Worm (Caenorhabditis elegans) whole organism, early embryonic: Measurements from ENCODE around the gene K09H11.4.
"Not testable (repeated sequence)": the region's sequence is repeated elsewhere in the genome, so short reads cannot be mapped to it uniquely, and the experiment has no call there.

Experiments
- B0310.2 ChIP-seq: sonication (generic microtip); optimal IDR thresholded peaks from 2 replicates; lab custom pipeline; 2016; ENCODE audit warnings: mild to moderate bottlenecking, missing genetic modification characterization, missing compliant biosample characterization
- F13C5.2 ChIP-seq: sonication (generic microtip); optimal IDR thresholded peaks from 2 replicates; lab custom pipeline; 2017; ENCODE audit warnings: mild to moderate bottlenecking, missing genetic modification characterization, inconsistent platforms, missing compliant biosample characterization
- aly-1 ChIP-seq: sonication (generic microtip); optimal IDR thresholded peaks from 2 replicates; lab custom pipeline; 2016; ENCODE audit warnings: missing genetic modification characterization, missing compliant biosample characterization
- ama-1 ChIP-seq: fragments of 150-350 bp; optimal IDR thresholded peaks from 2 replicates; lab custom pipeline; 2014
- ceh-13 ChIP-seq: fragments of 200-800 bp; sonication (Bioruptor generic); optimal IDR thresholded peaks from 2 replicates; lab custom pipeline; 2018; ENCODE audit warnings: mild to moderate bottlenecking, missing genetic modification characterization, missing compliant biosample characterization
- ceh-36 ChIP-seq: sonication (generic microtip); optimal IDR thresholded peaks from 2 replicates; lab custom pipeline; 2016; ENCODE audit warnings: missing genetic modification characterization, inconsistent platforms, missing compliant biosample characterization
- ets-7 ChIP-seq: sonication (generic microtip); optimal IDR thresholded peaks from 2 replicates; lab custom pipeline; 2016; ENCODE audit warnings: missing genotype, missing genetic modification characterization, missing compliant biosample characterization
- flt-1 ChIP-seq: fragments of 200-800 bp; sonication (Bioruptor generic); IDR thresholded peaks from 2 replicates; pipeline ENCODE4 v1.3.6; 2022; ENCODE audit warnings: missing genetic modification characterization, missing compliant biosample characterization
- hmbx-1 ChIP-seq: sonication (generic microtip); optimal IDR thresholded peaks from 2 replicates; lab custom pipeline; 2016; ENCODE audit warnings: mild to moderate bottlenecking, missing genetic modification characterization, missing compliant biosample characterization
- hmg-4 ChIP-seq: fragments of 200-800 bp; sonication (Bioruptor generic); optimal IDR thresholded peaks from 2 replicates; lab custom pipeline; 2018; ENCODE audit warnings: mild to moderate bottlenecking, missing genetic modification characterization, missing compliant biosample characterization
- hnd-1 ChIP-seq: sonication (generic microtip); optimal IDR thresholded peaks from 2 replicates; lab custom pipeline; 2016; ENCODE audit warnings: missing genetic modification characterization, missing compliant biosample characterization
- pes-1 ChIP-seq: fragments of 200-800 bp; sonication (Bioruptor generic); IDR thresholded peaks from 2 replicates; pipeline ENCODE4 v1.3.6; 2022; ENCODE audit warnings: missing genetic modification reagents, missing genetic modification characterization, missing compliant biosample characterization
- scrt-1 ChIP-seq: fragments of 200-800 bp; sonication (Bioruptor generic); IDR thresholded peaks from 2 replicates; pipeline ENCODE4 v1.3.6; 2022; ENCODE audit warnings: missing genetic modification characterization, missing compliant biosample characterization
- sea-1 ChIP-seq: fragments of 200-800 bp; sonication (Bioruptor generic); conservative IDR thresholded peaks from 2 replicates; pipeline ENCODE4 v1.3.6; 2022; ENCODE audit warnings: missing genetic modification characterization, missing compliant biosample characterization
- tbx-11 ChIP-seq: fragments of 200-800 bp; sonication (Bioruptor generic); IDR thresholded peaks from 2 replicates; pipeline ENCODE4 v1.3.6; 2022; ENCODE audit warnings: missing genetic modification characterization, missing compliant biosample characterization
- tbx-37 ChIP-seq: fragments of 200-800 bp; sonication (Bioruptor generic); conservative IDR thresholded peaks from 2 replicates; pipeline ENCODE4 v1.3.6; 2022; ENCODE audit warnings: missing genetic modification reagents, missing genetic modification characterization, missing compliant biosample characterization
- tra-4 ChIP-seq: sonication (generic microtip); optimal IDR thresholded peaks from 2 replicates; lab custom pipeline; 2017; ENCODE audit warnings: missing genetic modification characterization, missing compliant biosample characterization

K09H11.4 gene

DNA sequence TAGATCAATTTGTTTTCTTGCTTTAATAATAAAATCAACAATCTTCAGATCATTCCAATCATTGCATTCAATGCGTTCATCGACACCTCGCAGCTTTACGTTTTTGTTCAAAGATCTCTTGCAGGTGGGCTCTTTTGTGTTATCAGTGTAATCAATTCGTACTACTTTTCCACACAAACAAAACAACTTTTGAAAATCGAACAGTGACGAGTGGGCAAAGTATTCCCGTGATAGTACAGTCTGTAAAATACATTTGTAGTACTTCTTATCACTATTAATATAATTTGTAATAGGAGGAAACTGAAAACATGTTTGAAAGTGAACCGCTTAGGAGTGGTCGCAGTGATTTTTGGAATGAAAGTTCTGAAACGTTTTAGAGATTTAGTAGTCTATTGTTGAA lies 38.7 kb upstream of the K09H11.4 start, which contains the start of gene pgph-2:
Gene pgph-2 (plus strand): TSS at position 47 of the 400 bp plus-strand sequence.
- no peak for TF ChIP-seq flt-1 (GFP tag; lab: Robert Waterston, UW)
- no peak for TF ChIP-seq aly-1 (tag; lab: Kevin White, UChicago)
- no peak for TF ChIP-seq F13C5.2
- TF ChIP-seq hmbx-1 (tag; lab: Kevin White, UChicago) = no peak
- TF ChIP-seq sea-1 (GFP tag; lab: Robert Waterston, UW) = no peak
- no peak for TF ChIP-seq pes-1 (GFP tag; lab: Robert Waterston, UW)
- TF ChIP-seq B0310.2 (tag; lab: Kevin White, UChicago) = no peak
- TF ChIP-seq tra-4 (tag; lab: Kevin White, UChicago) = no peak
- no peak for TF ChIP-seq ama-1
- TF ChIP-seq tbx-37 = no peak
- no peak for TF ChIP-seq ceh-36
- TF ChIP-seq ets-7 (tag; lab: Kevin White, UChicago) = no peak
- no peak for TF ChIP-seq hnd-1 (tag; lab: Kevin White, UChicago)
- TF ChIP-seq scrt-1 (GFP tag; lab: Robert Waterston, UW) = no peak
- TF ChIP-seq hmg-4 (GFP tag; lab: Kevin White, UChicago) = no peak
- TF ChIP-seq ceh-13 (GFP tag; lab: Kevin White, UChicago) = no peak
- TF ChIP-seq tbx-11 (GFP tag; lab: Robert Waterston, UW) = no peak

DNA sequence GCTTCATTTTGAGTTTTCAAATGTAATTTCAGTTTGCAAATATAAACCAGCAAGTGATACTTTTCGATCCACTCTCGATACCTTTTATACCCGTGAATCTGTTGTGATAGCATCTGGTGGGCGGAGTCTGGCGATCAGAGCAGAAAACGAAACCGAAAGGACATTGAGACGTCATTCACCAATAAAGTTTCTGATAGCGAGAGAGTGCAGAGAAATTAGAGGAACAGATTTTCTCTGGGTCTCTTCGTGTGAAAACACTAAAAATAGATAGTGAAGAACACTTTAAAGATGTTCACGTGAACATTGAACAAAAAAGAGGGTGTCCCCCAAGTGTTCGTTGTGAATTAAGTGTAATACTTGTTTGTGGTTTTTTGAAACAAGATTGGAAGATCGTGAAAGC lies 37.4 kb upstream of the K09H11.4 start, which contains the start of gene pgph-3:
Gene pgph-3 (minus strand): TSS at position 60 of the 400 bp plus-strand sequence.
- TF ChIP-seq aly-1 (tag; lab: Kevin White, UChicago) = no peak
- TF ChIP-seq hmg-4 (GFP tag; lab: Kevin White, UChicago) = no peak
- TF ChIP-seq ceh-36 = no peak
- no peak for TF ChIP-seq tra-4 (tag; lab: Kevin White, UChicago)
- TF ChIP-seq sea-1 (GFP tag; lab: Robert Waterston, UW) = no peak

DNA sequence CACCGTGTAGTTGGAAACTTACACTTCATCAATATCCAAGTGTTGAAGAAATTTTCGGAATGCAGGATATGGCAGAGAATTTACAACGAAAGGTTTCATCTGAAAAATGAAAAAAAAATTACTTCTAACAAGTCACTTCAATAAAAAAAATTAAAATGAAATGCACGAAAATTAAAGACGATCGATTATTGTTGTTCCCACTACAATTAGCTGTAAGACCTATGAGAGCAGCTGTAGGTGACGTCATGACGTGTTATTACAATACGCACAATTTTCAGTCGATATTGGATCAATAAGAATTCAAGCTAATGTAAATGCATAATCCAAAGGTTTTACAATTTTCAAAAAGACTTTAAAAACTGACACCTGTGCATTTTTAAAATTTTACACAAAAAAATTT lies 33.8 kb upstream of the K09H11.4 start, which contains the start of gene C53A3.1:
Gene C53A3.1 (minus strand): TSS at position 101 of the 400 bp plus-strand sequence.
- no peak for TF ChIP-seq ceh-13 (GFP tag; lab: Kevin White, UChicago)
- no peak for TF ChIP-seq tbx-37
- TF ChIP-seq B0310.2 (tag; lab: Kevin White, UChicago) = no peak
- no peak for TF ChIP-seq ama-1
- TF ChIP-seq ceh-36 = no peak
- no peak for TF ChIP-seq scrt-1 (GFP tag; lab: Robert Waterston, UW)
- TF ChIP-seq hmbx-1 (tag; lab: Kevin White, UChicago) = no peak
- TF ChIP-seq flt-1 (GFP tag; lab: Robert Waterston, UW) = no peak
- no peak for TF ChIP-seq tra-4 (tag; lab: Kevin White, UChicago)
- no peak for TF ChIP-seq ets-7 (tag; lab: Kevin White, UChicago)
- no peak for TF ChIP-seq pes-1 (GFP tag; lab: Robert Waterston, UW)
- no peak for TF ChIP-seq sea-1 (GFP tag; lab: Robert Waterston, UW)
- no peak for TF ChIP-seq tbx-11 (GFP tag; lab: Robert Waterston, UW)
- no peak for TF ChIP-seq F13C5.2
- TF ChIP-seq hmg-4 (GFP tag; lab: Kevin White, UChicago) = no peak
- no peak for TF ChIP-seq aly-1 (tag; lab: Kevin White, UChicago)
- no peak for TF ChIP-seq hnd-1 (tag; lab: Kevin White, UChicago)

DNA sequence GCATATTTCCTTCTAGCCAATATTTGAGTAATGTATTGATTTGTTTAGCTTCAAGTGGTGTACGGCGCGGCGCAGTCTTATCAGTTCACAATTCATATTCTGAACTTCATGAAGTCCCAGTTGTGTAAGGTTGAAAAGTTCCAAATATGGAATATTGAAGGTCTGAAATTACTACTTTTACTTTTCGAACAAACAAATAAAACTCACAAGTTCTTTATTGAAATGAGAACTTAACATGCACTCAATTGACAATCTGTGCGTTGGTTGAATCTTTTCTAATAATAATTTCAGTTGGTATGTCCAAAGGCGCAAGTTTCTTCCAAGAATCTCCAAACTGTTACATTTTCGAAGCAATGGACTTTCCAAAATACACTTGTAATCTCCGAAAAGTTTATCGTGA lies 32.4 kb upstream of the K09H11.4 start, which contains the start of gene C53A3.4:
Gene C53A3.4 (minus strand): TSS at position 101 of the 400 bp plus-strand sequence.
- TF ChIP-seq hmbx-1 (tag; lab: Kevin White, UChicago) (no peak), ceh-36 (no peak), flt-1 (GFP tag; lab: Robert Waterston, UW) (no peak), tbx-11 (GFP tag; lab: Robert Waterston, UW) (no peak), hmg-4 (GFP tag; lab: Kevin White, UChicago) (no peak), pes-1 (GFP tag; lab: Robert Waterston, UW) (no peak), hnd-1 (tag; lab: Kevin White, UChicago) (no peak), tra-4 (tag; lab: Kevin White, UChicago) (no peak)

DNA sequence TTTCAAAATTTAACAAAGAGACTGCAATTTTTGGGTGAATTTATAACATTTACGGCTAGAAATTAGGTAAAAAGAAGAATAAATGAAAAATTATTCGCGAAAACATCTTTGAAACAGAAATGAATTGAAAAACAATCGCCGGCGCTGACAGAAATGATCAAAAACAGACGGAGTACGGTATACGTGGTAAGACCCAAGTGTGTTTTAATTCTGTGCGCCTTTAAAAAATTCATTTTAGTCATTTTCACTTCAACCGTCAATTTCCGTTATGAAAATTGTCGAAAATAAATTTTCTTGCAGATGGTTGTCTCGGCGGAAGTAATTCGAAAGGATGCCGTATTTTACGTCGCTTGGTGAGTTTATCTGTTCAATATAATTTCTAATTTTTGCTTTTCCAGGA lies 29.8 kb upstream of the K09H11.4 start, which contains the start of gene C53A3.3:
Gene C53A3.3 (plus strand): TSS at position 301 of the 400 bp plus-strand sequence.
- TF ChIP-seq B0310.2 (tag; lab: Kevin White, UChicago) = no peak
- no peak for TF ChIP-seq ceh-36
- no peak for TF ChIP-seq tbx-11 (GFP tag; lab: Robert Waterston, UW)
- no peak for TF ChIP-seq tbx-37
- TF ChIP-seq ets-7 (tag; lab: Kevin White, UChicago) = no peak
- no peak for TF ChIP-seq tra-4 (tag; lab: Kevin White, UChicago)
- TF ChIP-seq scrt-1 (GFP tag; lab: Robert Waterston, UW) = no peak
- TF ChIP-seq pes-1 (GFP tag; lab: Robert Waterston, UW) = no peak
- no peak for TF ChIP-seq ama-1
- TF ChIP-seq hnd-1 (tag; lab: Kevin White, UChicago) = no peak
- TF ChIP-seq aly-1 (tag; lab: Kevin White, UChicago) = no peak

DNA sequence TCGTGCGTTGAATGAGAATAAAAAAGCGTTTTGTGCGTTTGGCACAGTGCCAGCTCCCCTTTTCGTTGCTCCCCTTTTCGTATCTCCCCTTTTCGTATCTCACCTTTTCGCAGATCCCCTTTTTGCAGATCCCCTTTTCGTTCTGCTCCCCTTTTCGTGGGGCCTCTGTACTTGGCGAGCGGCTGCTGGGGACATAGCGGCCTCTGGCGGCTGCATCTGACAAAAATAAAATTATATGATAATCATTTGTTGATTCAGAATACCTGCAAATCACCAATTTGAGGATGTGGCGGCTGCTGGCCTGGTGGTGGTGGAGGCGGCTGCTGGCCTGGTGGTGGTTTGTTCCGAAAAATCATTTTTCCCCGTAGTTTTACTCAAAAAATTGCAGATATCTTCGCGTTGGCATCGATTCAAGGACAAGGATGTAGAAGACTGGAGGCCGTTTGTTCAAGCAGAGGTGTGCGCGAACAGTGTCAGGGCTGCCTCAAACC lies 28.9 kb upstream of the K09H11.4 start, which contains the start of gene K09H11.11:
Gene K09H11.11 (minus strand): TSS at position 51 of the 491 bp plus-strand sequence.
- not testable (repeated sequence) for TF ChIP-seq hnd-1 (tag; lab: Kevin White, UChicago); F13C5.2; hmbx-1 (tag; lab: Kevin White, UChicago)

DNA sequence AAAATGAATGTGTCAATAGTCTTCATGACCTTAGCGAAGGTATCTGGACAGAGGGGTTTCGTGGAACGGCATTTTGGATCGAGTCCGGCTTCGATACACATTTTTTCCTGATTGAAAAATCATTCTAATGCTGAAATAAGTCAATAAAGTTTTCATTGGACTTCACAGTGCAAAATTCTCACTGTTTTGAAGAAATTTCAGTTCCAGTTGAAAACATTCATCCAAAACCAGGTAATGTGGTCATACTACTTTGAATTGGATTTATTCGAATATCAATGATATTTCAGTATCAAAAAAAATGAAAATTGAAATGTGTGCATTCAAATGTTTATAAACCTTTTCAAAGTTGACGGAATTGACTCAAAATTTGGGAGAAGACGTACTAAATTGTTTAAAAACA lies 27.1 kb upstream of the K09H11.4 start, which contains the start of gene pgph-1:
Gene pgph-1 (minus strand): TSS at position 101 of the 400 bp plus-strand sequence.
- TF ChIP-seq pes-1 (GFP tag; lab: Robert Waterston, UW) = no peak

DNA sequence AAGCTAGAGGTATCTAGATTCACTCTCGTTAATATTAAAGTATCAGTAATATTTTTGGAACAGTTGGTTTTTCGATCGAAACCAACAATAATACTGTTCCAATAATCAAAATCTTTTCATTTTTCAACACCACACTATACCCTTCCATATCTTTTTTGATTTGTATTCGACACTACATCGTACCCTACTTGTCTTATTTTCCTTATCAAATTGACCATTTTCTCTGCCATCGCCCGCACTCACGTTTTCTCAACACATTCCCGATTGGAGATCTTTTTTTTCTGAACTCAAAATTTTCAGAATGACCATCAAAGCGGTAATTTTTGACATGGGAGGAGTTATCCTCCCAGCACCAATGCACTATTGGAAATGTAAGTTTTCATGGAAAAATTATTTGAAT lies 21.2 kb upstream of the K09H11.4 start, which contains the start of gene acds-10:
Gene acds-10 (plus strand): TSS at position 301 of the 400 bp plus-strand sequence.
- TF ChIP-seq flt-1 (GFP tag; lab: Robert Waterston, UW) (no peak), tbx-11 (GFP tag; lab: Robert Waterston, UW) (no peak), hmg-4 (GFP tag; lab: Kevin White, UChicago) (no peak), F13C5.2 (no peak), ets-7 (tag; lab: Kevin White, UChicago) (no peak), hnd-1 (tag; lab: Kevin White, UChicago) (no peak), tbx-37 (no peak), B0310.2 (tag; lab: Kevin White, UChicago) (no peak), hmbx-1 (tag; lab: Kevin White, UChicago) (no peak), sea-1 (GFP tag; lab: Robert Waterston, UW) (no peak), aly-1 (tag; lab: Kevin White, UChicago) (no peak), ceh-36 (no peak), scrt-1 (GFP tag; lab: Robert Waterston, UW) (no peak), pes-1 (GFP tag; lab: Robert Waterston, UW) (no peak), tra-4 (tag; lab: Kevin White, UChicago) (no peak), ceh-13 (GFP tag; lab: Kevin White, UChicago) (no peak), ama-1 (no peak)
